Worm (Caenorhabditis elegans) whole organism, L4/young adult: ENCODE data around the gene atg-4.2.

Experiments used
- W03F9.2 ChIP-seq: fragments of 150-350 bp; optimal IDR thresholded peaks from 2 replicates; lab custom pipeline; 2014; ENCODE audit warnings: missing biosample characterization, missing genetic modification characterization
- dao-5 ChIP-seq: sonication (generic microtip); optimal IDR thresholded peaks from 2 replicates; lab custom pipeline; 2016; ENCODE audit warnings: missing genotype, missing genetic modification characterization, moderate library complexity, missing compliant biosample characterization
- him-1 ChIP-seq: sonication (generic microtip); optimal IDR thresholded peaks from 2 replicates; lab custom pipeline; 2016; ENCODE audit warnings: missing genotype, missing genetic modification reagents, missing genetic modification characterization, missing compliant biosample characterization

atg-4.2 gene

DNA sequence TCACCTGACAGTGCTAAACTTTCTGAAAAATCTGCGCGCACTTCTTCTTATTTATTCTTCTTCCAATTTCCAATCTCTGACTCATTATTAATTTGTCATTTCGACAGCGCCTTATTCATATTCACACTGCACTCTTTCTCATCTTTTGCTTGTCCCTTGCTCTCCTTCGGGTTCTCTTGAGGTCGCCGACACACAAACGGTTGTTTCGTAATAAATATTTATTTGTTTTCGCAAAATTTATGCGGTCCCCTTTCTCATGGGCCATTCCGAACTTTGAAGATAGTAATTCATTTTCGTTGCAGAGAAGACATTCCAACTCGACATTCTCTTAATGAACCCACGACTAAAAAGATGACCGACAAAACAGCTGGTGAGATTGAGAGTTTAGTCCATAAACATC, 46.9 kb downstream of the atg-4.2 start, which contains the start of gene magi-1:
TSS of gene magi-1 (plus strand) at position 301 of the 400 bp plus-strand sequence.
- TF ChIP-seq dao-5 (tag; lab: Kevin White, UChicago) (no peak), W03F9.2 (no peak), him-1 (tag; lab: Kevin White, UChicago) (no peak)

DNA sequence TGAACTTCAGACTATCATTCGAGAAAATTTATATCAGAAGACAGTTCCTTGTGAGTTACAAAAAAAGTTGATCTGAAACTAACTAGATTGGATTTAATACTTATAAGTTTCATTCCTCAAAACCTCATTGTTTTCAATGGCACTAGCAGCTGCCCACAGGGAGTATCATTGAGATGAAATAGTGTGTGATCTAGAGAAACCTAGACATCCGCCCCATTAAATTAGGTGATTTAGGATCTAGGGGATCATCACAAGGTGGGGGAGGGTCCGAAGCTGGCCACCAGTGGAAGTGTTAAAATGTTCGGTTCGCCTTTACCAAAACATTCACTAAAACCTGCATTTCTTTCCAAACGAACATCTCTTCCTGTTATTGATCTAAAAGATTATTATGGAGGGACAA, 48.6 kb downstream of the atg-4.2 start:
- no peak for TF ChIP-seq dao-5 (tag; lab: Kevin White, UChicago)
- no peak for TF ChIP-seq him-1 (tag; lab: Kevin White, UChicago)
- TF ChIP-seq W03F9.2 = no peak

- TF ChIP-seq W03F9.2 (no peak), him-1 (tag; lab: Kevin White, UChicago) (no peak), dao-5 (tag; lab: Kevin White, UChicago) (no peak)
Observed at ce11 chrIV:11717094-11717876, 49.5 kb downstream of the atg-4.2 start.

DNA sequence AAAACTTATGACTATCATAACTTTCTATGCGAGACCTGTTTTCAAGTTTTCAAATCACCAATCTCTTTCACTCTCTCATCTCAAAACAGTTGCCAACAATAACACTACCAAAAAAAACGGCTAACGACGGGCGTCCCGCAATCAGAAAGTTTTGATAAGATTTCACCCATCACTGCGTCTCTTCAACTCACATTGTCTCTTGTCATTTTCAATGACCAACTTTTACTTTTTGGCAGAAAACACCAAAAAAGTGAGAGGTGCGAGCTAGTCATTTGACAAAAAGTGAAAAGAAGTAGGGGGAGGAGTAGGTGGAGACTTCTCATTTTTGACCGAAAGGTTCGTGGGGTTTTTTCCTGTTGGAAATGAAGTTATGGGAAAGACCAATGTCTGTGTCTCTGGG, 50.8 kb downstream of the atg-4.2 start:
- TF ChIP-seq W03F9.2 (no peak), dao-5 (tag; lab: Kevin White, UChicago) (no peak), him-1 (tag; lab: Kevin White, UChicago) (no peak)
